Worm (Caenorhabditis elegans): ENCODE data around the gene R04A9.9.

- TF ChIP-seq sox-4 (tag; optimal IDR thresholded peaks at IDR 0.05): no peak
- TF ChIP-seq elt-2 (tag; optimal IDR thresholded peaks at IDR 0.05): no peak
These were observed 803 bp downstream of the R04A9.9 start for ce11 chrX:389566-389965.
